Fruit fly (Drosophila melanogaster) Kc167 (cell line): ENCODE results near the gene apn.

Experiments
- Sin3A ChIP-seq: fragments of >200 bp; optimal IDR thresholded peaks from 2 replicates; lab custom pipeline; 2018; ENCODE audit warnings: missing external identifiers
- psq ChIP-seq: fragments of >200 bp; optimal IDR thresholded peaks from 2 replicates; lab custom pipeline; 2017; ENCODE audit warnings: missing external identifiers

- TF ChIP-seq Sin3A (lab: Kevin White, UChicago) (no peak), psq (lab: Kevin White, UChicago) (no peak)
These were observed 31.3 kb upstream of the apn start for dm6 chr3R:13319873-13320272.
